Fruit fly (Drosophila melanogaster): ENCODE results near the gene CG31538.

DNA sequence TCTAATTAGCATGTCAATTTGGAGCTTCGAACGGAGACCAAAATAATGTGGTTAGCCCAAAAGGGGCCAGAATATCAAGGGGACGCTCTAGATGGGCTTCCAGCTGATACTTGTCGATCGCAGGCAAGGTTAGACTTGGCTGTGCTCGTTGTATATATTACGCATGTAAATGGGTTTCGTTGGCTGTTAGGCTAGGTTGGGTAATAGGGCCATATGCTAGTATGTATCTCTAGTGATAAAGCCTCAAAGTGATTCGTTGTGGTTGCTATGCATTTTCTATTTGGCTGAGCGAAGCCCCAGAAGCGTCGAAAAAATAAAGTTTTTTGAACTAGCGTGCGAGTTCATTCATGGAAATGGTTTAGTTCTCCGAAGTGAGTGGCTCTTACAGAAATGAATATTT, 13.1 kb upstream of the CG31538 start:
- no peak for TF ChIP-seq Vsx2 (GFP tag; optimal IDR thresholded peaks at IDR 0.05; ENCODE audit: partially characterized antibody)
- no peak for TF ChIP-seq sage (GFP tag; optimal IDR thresholded peaks at IDR 0.05)
- TF ChIP-seq Dfd (GFP tag; optimal IDR thresholded peaks at IDR 0.05) = no peak
- no peak for TF ChIP-seq Jra (GFP tag; optimal IDR thresholded peaks at IDR 0.05)
- TF ChIP-seq Myc (optimal IDR thresholded peaks at IDR 0.05) = no peak
- TF ChIP-seq GATAd (GFP tag; optimal IDR thresholded peaks at IDR 0.05) = no peak
- no peak for TF ChIP-seq pan (optimal IDR thresholded peaks at IDR 0.05)
- no peak for TF ChIP-seq fru (GFP tag; optimal IDR thresholded peaks at IDR 0.05)
- TF ChIP-seq dl (GFP tag; optimal IDR thresholded peaks at IDR 0.05; ENCODE audit: insufficient read depth in 1 of 2, partially characterized antibody in 2 of 2) = no peak
- no peak for TF ChIP-seq woc (GFP tag; optimal IDR thresholded peaks at IDR 0.05)
- no peak for TF ChIP-seq h (GFP tag; optimal IDR thresholded peaks at IDR 0.05)
- TF ChIP-seq Hr78 (GFP tag; optimal IDR thresholded peaks at IDR 0.05) = no peak

Data from whole organism, wandering third instar larva.